Fruit fly (Drosophila melanogaster) whole organism, embryonic: ENCODE data around the gene CG7879.

Experiments
- CG2889 ChIP-seq: fragments of 200-800 bp; sonication (Bioruptor generic); IDR thresholded peaks from 3 replicates; pipeline ENCODE4 v1.3.6; 2022; ENCODE audit warnings: missing biosample characterization, missing genetic modification characterization
- ash1 ChIP-seq: fragments of 200-800 bp; sonication (Bioruptor generic); optimal IDR thresholded peaks from 2 replicates; lab custom pipeline; 2018; ENCODE audit warnings: missing biosample characterization, mild to moderate bottlenecking, missing genetic modification characterization
- pita ChIP-seq: fragments of 200-800 bp; sonication (Bioruptor generic); optimal IDR thresholded peaks from 2 replicates; lab custom pipeline; 2017; ENCODE audit warnings: missing biosample characterization, mild to moderate bottlenecking, missing genetic modification characterization
- pzg ChIP-seq: fragments of 200-800 bp; sonication (Bioruptor generic); optimal IDR thresholded peaks from 3 replicates; lab custom pipeline; 2018; ENCODE audit warnings: missing biosample characterization, mild to moderate bottlenecking, missing genetic modification characterization, moderate library complexity

DNA sequence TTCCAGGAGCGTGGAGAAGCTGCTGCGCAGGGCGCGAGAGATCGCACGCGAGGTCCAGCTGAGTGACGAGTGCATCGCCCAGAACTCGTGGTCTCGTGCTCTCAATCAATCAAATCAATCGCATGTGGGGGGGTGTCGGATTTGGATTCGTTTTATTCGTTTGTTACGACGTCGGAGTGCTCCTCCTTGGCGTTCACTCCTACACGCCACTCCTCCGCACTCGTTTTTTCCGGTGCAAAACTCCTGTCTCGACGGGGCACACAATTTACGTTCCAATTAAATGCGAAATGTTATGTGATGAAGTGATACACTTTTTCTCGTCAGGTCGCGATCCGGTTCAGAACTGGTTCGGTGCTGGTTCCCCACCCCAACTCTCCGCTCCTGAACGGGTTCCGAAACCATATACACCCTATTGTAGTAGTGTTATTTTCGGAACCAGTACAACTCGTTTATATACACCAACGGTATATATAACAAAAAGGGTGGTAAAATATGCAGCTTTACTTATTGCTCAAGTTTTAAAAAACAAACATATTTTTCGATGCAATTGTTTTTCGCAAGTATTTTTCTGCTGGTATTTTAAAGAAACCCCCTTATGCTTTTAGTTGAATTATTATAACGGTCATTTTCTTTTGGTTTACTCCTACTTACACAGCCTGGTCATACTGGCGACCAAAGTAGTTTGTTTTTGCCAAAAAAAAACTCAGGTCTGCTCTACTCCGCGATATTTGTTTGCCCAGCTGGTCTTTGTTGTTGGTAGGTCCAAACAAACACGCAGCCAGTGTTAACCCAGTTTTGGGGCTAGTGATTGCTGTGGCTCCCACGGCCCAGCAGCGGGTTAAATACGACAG, 31.7 kb downstream of the CG7879 start, which contains the start of the genes CG12091 and pns:
- no peak for TF ChIP-seq pita (GFP tag; lab: Kevin White, UChicago)
- peak; percentile 96 for TF ChIP-seq pzg
- TF ChIP-seq CG2889, result peak; percentile 60; the same call in 2 of the 3 replicates
- TF ChIP-seq ash1 (GFP tag; lab: Kevin White, UChicago), result no peak
